Worm (Caenorhabditis elegans) whole organism, L2 larva: ENCODE results near the gene F54H5.2.

Source experiments
- ZK546.5 ChIP-seq: sonication (generic microtip); optimal IDR thresholded peaks from 2 replicates; lab custom pipeline; 2017; ENCODE audit warnings: missing biosample characterization, missing genetic modification characterization
- ama-1 ChIP-seq: fragments of 150-350 bp; optimal IDR thresholded peaks from 2 replicates; lab custom pipeline; 2018; ENCODE audit warnings: inconsistent platforms
- lin-13 ChIP-seq: fragments of 150-350 bp; optimal IDR thresholded peaks from 2 replicates; lab custom pipeline; 2014; ENCODE audit warnings: missing biosample characterization, missing genetic modification reagents, missing genetic modification characterization
- lsy-2 ChIP-seq, 2 experiments: fragments of 150-350 bp in 1 of 2; sonication (generic microtip) in 1 of 2; optimal IDR thresholded peaks; 2 replicates each; lab custom pipeline; 2014 to 2017; ENCODE audit warnings: missing biosample characterization in 2 of 2, missing genetic modification characterization in 2 of 2
- nhr-10 ChIP-seq: sonication (generic microtip); optimal IDR thresholded peaks from 2 replicates; lab custom pipeline; 2017; ENCODE audit warnings: missing biosample characterization, missing genetic modification characterization
- nhr-6 ChIP-seq: fragments of 150-350 bp; optimal IDR thresholded peaks from 2 replicates; lab custom pipeline; 2014; ENCODE audit warnings: missing biosample characterization, missing genetic modification characterization
- nhr-77 ChIP-seq: fragments of 150-350 bp; optimal IDR thresholded peaks from 2 replicates; lab custom pipeline; 2014; ENCODE audit warnings: missing biosample characterization, missing genetic modification characterization
- skn-1 ChIP-seq: sonication (generic microtip); optimal IDR thresholded peaks from 2 replicates; lab custom pipeline; 2017; ENCODE audit warnings: missing biosample characterization, missing genetic modification characterization
- unc-39 ChIP-seq: fragments of 150-350 bp; optimal IDR thresholded peaks from 2 replicates; lab custom pipeline; 2014; ENCODE audit warnings: missing biosample characterization, missing genetic modification characterization
- unc-62 ChIP-seq: fragments of 150-350 bp; optimal IDR thresholded peaks from 2 replicates; lab custom pipeline; 2014; ENCODE audit warnings: missing biosample characterization, missing genetic modification reagents, missing genetic modification characterization
- zag-1 ChIP-seq: fragments of 150-350 bp; optimal IDR thresholded peaks from 2 replicates; lab custom pipeline; 2014; ENCODE audit warnings: missing biosample characterization, missing genetic modification characterization

ce11 chrII:6658766-6659165 is 31.5 kb downstream of the F54H5.2 start, which contains the start of gene T19D12.10:
- no peak for TF ChIP-seq lsy-2 (tag; optimal IDR thresholded peaks at IDR 0.05; lab: Kevin White, UChicago)
- TF ChIP-seq zag-1 (tag; lab: Kevin White, UChicago): no peak
- TF ChIP-seq nhr-6 (tag; lab: Kevin White, UChicago): no peak
- no peak for TF ChIP-seq nhr-10
- no peak for TF ChIP-seq unc-62 (GFP tag; lab: Kevin White, UChicago)
- TF ChIP-seq skn-1 (tag; lab: Kevin White, UChicago): no peak
- TF ChIP-seq ama-1: no peak
- no peak for TF ChIP-seq unc-39 (tag; lab: Kevin White, UChicago)
- TF ChIP-seq lin-13 (GFP tag; lab: Kevin White, UChicago): no peak
- TF ChIP-seq nhr-77 (tag; lab: Kevin White, UChicago): no peak
- TF ChIP-seq ZK546.5 (tag; lab: Kevin White, UChicago): no peak
